Fruit fly (Drosophila melanogaster) whole organism, embryonic: ENCODE data around the gene dpr2.

Source experiments
- Abd-B ChIP-seq: fragments of 200-800 bp; sonication (Bioruptor generic); optimal IDR thresholded peaks from 2 replicates; lab custom pipeline; 2018; ENCODE audit warnings: missing biosample characterization, mild to moderate bottlenecking, missing genetic modification characterization, moderate library complexity
- Atf-2 ChIP-seq: fragments of 200-800 bp; sonication (Bioruptor generic); optimal IDR thresholded peaks from 2 replicates; lab custom pipeline; 2016; ENCODE audit warnings: missing biosample characterization, missing genetic modification characterization
- CG1024 ChIP-seq: fragments of 200-800 bp; sonication (Bioruptor generic); IDR thresholded peaks from 2 replicates; pipeline ENCODE4 v1.3.6; 2022; ENCODE audit warnings: missing biosample characterization, missing genetic modification characterization
- CG10267 ChIP-seq: fragments of 200-800 bp; sonication (Bioruptor generic); optimal IDR thresholded peaks from 2 replicates; lab custom pipeline; 2018; ENCODE audit warnings: missing biosample characterization, mild to moderate bottlenecking, missing genetic modification characterization, moderate library complexity
- CG11695 ChIP-seq: fragments of 200-800 bp; sonication (Bioruptor generic); IDR thresholded peaks from 3 replicates; pipeline ENCODE4 v1.3.6; 2022; ENCODE audit warnings: missing biosample characterization, missing genetic modification characterization
- CG12942 ChIP-seq: fragments of 200-800 bp; sonication (Bioruptor generic); optimal IDR thresholded peaks from 3 replicates; lab custom pipeline; 2016; ENCODE audit warnings: missing biosample characterization, missing genetic modification characterization
- CG14710 ChIP-seq: fragments of 200-800 bp; sonication (Bioruptor generic); optimal IDR thresholded peaks from 3 replicates; lab custom pipeline; 2019; ENCODE audit warnings: missing biosample characterization, mild to moderate bottlenecking, missing genetic modification characterization, moderate library complexity
- CG17186 ChIP-seq: fragments of 200-800 bp; sonication (Bioruptor generic); optimal IDR thresholded peaks from 3 replicates; lab custom pipeline; 2017; ENCODE audit warnings: missing biosample characterization, missing genetic modification reagents, missing genetic modification characterization
- CG17328 ChIP-seq: fragments of 200-800 bp; sonication (Bioruptor generic); IDR thresholded peaks from 2 replicates; pipeline ENCODE4 v1.3.6; 2022; ENCODE audit warnings: missing biosample characterization, missing genetic modification characterization
- CG17385 ChIP-seq: fragments of 200-800 bp; sonication (Bioruptor generic); optimal IDR thresholded peaks from 3 replicates; lab custom pipeline; 2018; ENCODE audit warnings: missing biosample characterization, mild to moderate bottlenecking, missing genetic modification characterization
- CG18011 ChIP-seq: fragments of 200-800 bp; sonication (Bioruptor generic); optimal IDR thresholded peaks from 2 replicates; lab custom pipeline; 2017; ENCODE audit warnings: missing biosample characterization, missing genetic modification characterization, mild to moderate bottlenecking, moderate library complexity, missing genotype
- CG2129 ChIP-seq: fragments of 200-800 bp; sonication (Bioruptor generic); IDR thresholded peaks from 2 replicates; pipeline ENCODE4 v1.3.6; 2022; ENCODE audit warnings: missing biosample characterization, missing genetic modification characterization; ENCODE audit not compliant: partially characterized antibody
- CG2889 ChIP-seq: fragments of 200-800 bp; sonication (Bioruptor generic); IDR thresholded peaks from 3 replicates; pipeline ENCODE4 v1.3.6; 2022; ENCODE audit warnings: missing biosample characterization, missing genetic modification characterization
- CG3065 ChIP-seq: fragments of 200-800 bp; sonication (Bioruptor generic); optimal IDR thresholded peaks from 2 replicates; lab custom pipeline; 2016; ENCODE audit warnings: missing biosample characterization, missing genetic modification characterization
- CG34224 ChIP-seq: fragments of 200-800 bp; sonication (Bioruptor generic); IDR thresholded peaks from 3 replicates; pipeline ENCODE4 v1.3.6; 2022; ENCODE audit warnings: missing biosample characterization, missing genetic modification characterization; ENCODE audit not compliant: partially characterized antibody
- CG4404 ChIP-seq: fragments of 200-800 bp; sonication (Bioruptor generic); IDR thresholded peaks from 2 replicates; pipeline ENCODE4 v1.3.6; 2022; ENCODE audit warnings: missing biosample characterization, missing genetic modification characterization
- CG4820 ChIP-seq: fragments of 200-800 bp; sonication (Bioruptor generic); optimal IDR thresholded peaks from 3 replicates; lab custom pipeline; 2016; ENCODE audit warnings: missing biosample characterization, missing genetic modification characterization
- CG7372 ChIP-seq: fragments of 200-800 bp; sonication (Bioruptor generic); IDR thresholded peaks from 2 replicates; pipeline ENCODE4 v1.3.6; 2022; ENCODE audit warnings: missing biosample characterization, missing genetic modification characterization
- CG7556 ChIP-seq: fragments of 200-800 bp; sonication (Bioruptor generic); optimal IDR thresholded peaks from 2 replicates; lab custom pipeline; 2017; ENCODE audit warnings: missing biosample characterization, mild to moderate bottlenecking, missing genetic modification characterization
- CG7928 ChIP-seq: fragments of 200-800 bp; sonication (Bioruptor generic); optimal IDR thresholded peaks from 2 replicates; lab custom pipeline; 2017; ENCODE audit warnings: missing biosample characterization, mild to moderate bottlenecking, missing genetic modification characterization
- Chrac-16 ChIP-seq: fragments of 200-800 bp; sonication (Bioruptor generic); optimal IDR thresholded peaks from 3 replicates; lab custom pipeline; 2016; ENCODE audit warnings: missing biosample characterization, missing genetic modification characterization
- D ChIP-seq, 2 experiments: fragments of 200-800 bp in 1 of 2; fragments of >200 bp in 1 of 2; sonication (Bioruptor generic) in 1 of 2; optimal IDR thresholded peaks; 2 replicates in 1 of 2; 3 replicates in 1 of 2; lab custom pipeline; 2017; ENCODE audit warnings: mild to moderate bottlenecking in 1 of 2, missing biosample characterization in 1 of 2, missing genetic modification characterization in 1 of 2, missing genetic modification reagents in 1 of 2
- E2f1 ChIP-seq: fragments of 200-800 bp; sonication (Bioruptor generic); IDR thresholded peaks from 2 replicates; pipeline ENCODE4 v1.3.6; 2022; ENCODE audit warnings: missing biosample characterization, missing genetic modification characterization
- Ets97D ChIP-seq: fragments of 200-800 bp; sonication (Bioruptor generic); optimal IDR thresholded peaks from 3 replicates; lab custom pipeline; 2016; ENCODE audit warnings: missing biosample characterization, missing genetic modification characterization
- Fer3 ChIP-seq: fragments of 200-800 bp; sonication (Bioruptor generic); optimal IDR thresholded peaks from 2 replicates; lab custom pipeline; 2018; ENCODE audit warnings: missing biosample characterization, mild to moderate bottlenecking, missing genetic modification characterization, moderate library complexity
- HLH54F ChIP-seq: fragments of 200-800 bp; sonication (Bioruptor generic); optimal IDR thresholded peaks from 3 replicates; lab custom pipeline; 2016; ENCODE audit warnings: missing biosample characterization, missing genetic modification characterization
- HmgD ChIP-seq: fragments of 200-800 bp; sonication (Bioruptor generic); optimal IDR thresholded peaks from 3 replicates; lab custom pipeline; 2016; ENCODE audit warnings: missing biosample characterization, missing genetic modification characterization
- Jarid2 ChIP-seq: fragments of 200-800 bp; sonication (Bioruptor generic); optimal IDR thresholded peaks from 3 replicates; lab custom pipeline; 2017; ENCODE audit warnings: mild to moderate bottlenecking, missing biosample characterization, missing genetic modification reagents, missing genetic modification characterization
- MESR4 ChIP-seq: fragments of 200-800 bp; sonication (Bioruptor generic); optimal IDR thresholded peaks from 2 replicates; lab custom pipeline; 2018; ENCODE audit warnings: missing biosample characterization, mild to moderate bottlenecking, missing genetic modification characterization, moderate library complexity
- NfI ChIP-seq: fragments of 200-800 bp; sonication (Bioruptor generic); optimal IDR thresholded peaks from 3 replicates; lab custom pipeline; 2018; ENCODE audit warnings: missing biosample characterization, mild to moderate bottlenecking, missing genetic modification characterization, moderate library complexity
- Optix ChIP-seq: fragments of 200-800 bp; sonication (Bioruptor generic); IDR thresholded peaks from 3 replicates; pipeline ENCODE4 v1.3.6; 2022; ENCODE audit warnings: missing biosample characterization, missing genetic modification characterization
- Scr ChIP-seq: fragments of 200-800 bp; sonication (Bioruptor generic); IDR thresholded peaks from 2 replicates; pipeline ENCODE4 v1.3.6; 2022; ENCODE audit warnings: missing biosample characterization, missing genetic modification characterization; ENCODE audit not compliant: partially characterized antibody
- br ChIP-seq: fragments of >200 bp; optimal IDR thresholded peaks from 2 replicates; lab custom pipeline; 2017
- bsh ChIP-seq, 2 experiments: fragments of 200-800 bp; sonication (Bioruptor generic); optimal IDR thresholded peaks; 2 replicates each; lab custom pipeline; 2017 to 2018; ENCODE audit warnings: mild to moderate bottlenecking in 2 of 2, missing biosample characterization in 2 of 2, missing genetic modification characterization in 2 of 2, moderate library complexity in 1 of 2
- crc ChIP-seq: fragments of 200-800 bp; sonication (Bioruptor generic); optimal IDR thresholded peaks from 2 replicates; lab custom pipeline; 2016; ENCODE audit warnings: missing biosample characterization, missing genetic modification characterization
- crol ChIP-seq: fragments of 200-800 bp; sonication (Bioruptor generic); IDR thresholded peaks from 2 replicates; pipeline ENCODE4 v1.3.6; 2022; ENCODE audit warnings: missing biosample characterization, missing genetic modification characterization
- ems ChIP-seq: fragments of 200-800 bp; sonication (Bioruptor generic); optimal IDR thresholded peaks from 3 replicates; lab custom pipeline; 2016; ENCODE audit warnings: missing biosample characterization, missing genetic modification characterization
- gem ChIP-seq: fragments of 200-800 bp; sonication (Bioruptor generic); optimal IDR thresholded peaks from 2 replicates; lab custom pipeline; 2019; ENCODE audit warnings: missing biosample characterization, mild to moderate bottlenecking, missing genetic modification characterization, moderate library complexity
- gfzf ChIP-seq: fragments of 200-800 bp; sonication (Bioruptor generic); optimal IDR thresholded peaks from 2 replicates; lab custom pipeline; 2016; ENCODE audit warnings: missing biosample characterization, mild to moderate bottlenecking, missing genetic modification characterization, moderate library complexity
- hbn ChIP-seq: fragments of 200-800 bp; sonication (Bioruptor generic); IDR thresholded peaks from 2 replicates; pipeline ENCODE4 v1.3.6; 2022; ENCODE audit warnings: missing biosample characterization, missing genetic modification characterization; ENCODE audit not compliant: partially characterized antibody
- ken ChIP-seq: fragments of 200-800 bp; sonication (Bioruptor generic); IDR thresholded peaks from 3 replicates; pipeline ENCODE4 v1.3.6; 2022; ENCODE audit warnings: missing biosample characterization, missing genetic modification characterization
- lilli ChIP-seq: fragments of 200-800 bp; sonication (Bioruptor generic); optimal IDR thresholded peaks from 3 replicates; lab custom pipeline; 2016; ENCODE audit warnings: missing biosample characterization, missing genetic modification characterization
- nerfin-2 ChIP-seq: fragments of 200-800 bp; sonication (Bioruptor generic); IDR thresholded peaks from 2 replicates; pipeline ENCODE4 v1.3.6; 2022; ENCODE audit warnings: missing biosample characterization, missing genetic modification characterization; ENCODE audit not compliant: partially characterized antibody
- otp ChIP-seq: fragments of 200-800 bp; sonication (Bioruptor generic); IDR thresholded peaks from 3 replicates; pipeline ENCODE4, ENCODE4 v1.3.6; 2022; ENCODE audit warnings: missing biosample characterization, missing genetic modification characterization
- slbo ChIP-seq: fragments of 200-800 bp; sonication (Bioruptor generic); IDR thresholded peaks from 2 replicates; pipeline ENCODE4 v1.3.6; 2022; ENCODE audit warnings: missing biosample characterization, missing genetic modification characterization
- sob ChIP-seq: fragments of 200-800 bp; sonication (Bioruptor generic); IDR thresholded peaks from 2 replicates; pipeline ENCODE4 v1.3.6; 2022; ENCODE audit warnings: missing biosample characterization, missing genetic modification characterization
- trh ChIP-seq: fragments of 200-800 bp; sonication (Bioruptor generic); optimal IDR thresholded peaks from 2 replicates; lab custom pipeline; 2016; ENCODE audit warnings: missing biosample characterization, missing genetic modification characterization
- twi ChIP-seq: fragments of 200-800 bp; optimal IDR thresholded peaks from 2 replicates; lab custom pipeline; 2019; ENCODE audit warnings: missing biosample characterization, mild to moderate bottlenecking, missing genetic modification characterization, moderate library complexity
- zen2 ChIP-seq: fragments of 200-800 bp; sonication (Bioruptor generic); IDR thresholded peaks from 3 replicates; pipeline ENCODE4 v1.3.6; 2022; ENCODE audit warnings: missing biosample characterization, missing genetic modification characterization; ENCODE audit not compliant: partially characterized antibody

Gene dpr2

dm6 chr2L:11010999-11011398 lies 47.0 kb upstream of the dpr2 start, which contains the start of the genes Art8 and dUTPase (continued):
- TF ChIP-seq Atf-2 (GFP tag; lab: Kevin White, UChicago) (no peak), CG7928 (peak; percentile 89), CG34224 (GFP tag; lab: Robert Waterston, UW) (peak; percentile 89), Fer3 (tag; lab: Kevin White, UChicago) (peak; percentile 65), CG10267 (tag; lab: Kevin White, UChicago) (peak; percentile 99), Chrac-16 (peak; percentile 74), Optix (GFP tag; lab: Robert Waterston, UW) (no peak), CG4820 (GFP tag; lab: Kevin White, UChicago) (peak; percentile 59), CG7556 (peak; percentile 63), CG2129 (GFP tag; lab: Robert Waterston, UW) (peak; percentile 89), zen2 (GFP tag; lab: Robert Waterston, UW) (no peak; the same call in 2 of the 3 replicates), lilli (GFP tag; lab: Kevin White, UChicago) (peak; percentile 84), slbo (GFP tag; lab: Robert Waterston, UW) (peak; percentile 74), CG14710 (tag; lab: Kevin White, UChicago) (peak; percentile 90), ems (GFP tag; lab: Kevin White, UChicago) (no peak), bsh (GFP tag; optimal IDR thresholded peaks at IDR 0.05; lab: Kevin White, UChicago) (peak in 1 of 2 experiments; percentile 70), CG2889 (GFP tag; lab: Robert Waterston, UW) (0 out of 3 replicates have a peak, but pooled peaks have one; percentile 46), CG12942 (GFP tag; lab: Kevin White, UChicago) (peak; percentile 76), gfzf (GFP tag; lab: Kevin White, UChicago) (peak; percentile 54), NfI (GFP tag; lab: Kevin White, UChicago) (peak; percentile 56), Ets97D (GFP tag; lab: Kevin White, UChicago) (peak; percentile 66), Abd-B (GFP tag; lab: Kevin White, UChicago) (no peak), otp (GFP tag; lab: Robert Waterston, UW) (peak; percentile 35; the same call in 1 of the 3 replicates), MESR4 (peak; percentile 26), HLH54F (GFP tag; lab: Kevin White, UChicago) (peak; percentile 45), gem (tag; lab: Kevin White, UChicago) (peak; percentile 86), Jarid2 (no peak), nerfin-2 (GFP tag; lab: Robert Waterston, UW) (peak; percentile 67), D (optimal IDR thresholded peaks at IDR 0.05; lab: Kevin White, UChicago) (no peak), D (GFP tag; optimal IDR thresholded peaks at IDR 0.05; lab: Kevin White, UChicago) (no peak), CG3065 (peak; percentile 48), CG4404 (GFP tag; lab: Robert Waterston, UW) (peak; percentile 52; the same call in 1 of the 2 replicates), CG1024 (GFP tag; lab: Robert Waterston, UW) (0 out of 2 replicates have a peak, but pooled peaks have one; percentile 34), crc (no peak), Scr (GFP tag; lab: Robert Waterston, UW) (peak; percentile 90), CG17186 (GFP tag; lab: Kevin White, UChicago) (peak; percentile 51), CG7372 (no peak), trh (GFP tag; lab: Kevin White, UChicago) (peak; percentile 4), sob (GFP tag; lab: Robert Waterston, UW) (peak; percentile 88), CG17328 (GFP tag; lab: Robert Waterston, UW) (peak; percentile 56; the same call in 1 of the 2 replicates), E2f1 (GFP tag; lab: Robert Waterston, UW) (peak; percentile 42; the same call in 1 of the 2 replicates), CG18011 (peak; percentile 69), br (lab: Kevin White, UChicago) (no peak), ken (GFP tag; lab: Robert Waterston, UW) (peak; percentile 62; the same call in 1 of the 3 replicates), CG11695 (peak; percentile 48; the same call in 1 of the 3 replicates), CG17385 (peak; percentile 65), crol (GFP tag; lab: Robert Waterston, UW) (no peak), HmgD (GFP tag; lab: Kevin White, UChicago) (no peak), hbn (GFP tag; lab: Robert Waterston, UW) (peak; percentile 85), twi (tag; lab: Kevin White, UChicago) (peak; percentile 38)
